Worm (Caenorhabditis elegans) whole organism, L4 larva: ENCODE data around the gene F21C10.18.

Source experiments
- F44E2.7 ChIP-seq: fragments of 200-800 bp; sonication (Bioruptor generic); IDR thresholded peaks from 2 replicates; pipeline ENCODE4 v2.1.2; 2022; ENCODE audit warnings: missing genetic modification characterization, missing compliant biosample characterization
- T26A8.4 ChIP-seq: fragments of 200-800 bp; sonication (Bioruptor generic); IDR thresholded peaks from 2 replicates; pipeline ENCODE4 v1.3.6; 2022; ENCODE audit warnings: missing genetic modification characterization, missing compliant biosample characterization
- ZK337.2 ChIP-seq: fragments of 200-800 bp; sonication (Bioruptor generic); IDR thresholded peaks from 2 replicates; pipeline ENCODE4 v1.3.6; 2022; ENCODE audit warnings: missing genetic modification reagents, missing genetic modification characterization, missing compliant biosample characterization
- aha-1 ChIP-seq: fragments of 150-350 bp; peaks from one replicate; lab custom pipeline; 2014; ENCODE audit warnings: missing biosample characterization, missing genetic modification characterization
- ama-1 ChIP-seq: fragments of 150-350 bp; optimal IDR thresholded peaks from 2 replicates; lab custom pipeline; 2014; ENCODE audit warnings: inconsistent platforms, mixed read lengths
- daf-16 ChIP-seq, 3 experiments: sonication (generic microtip); optimal IDR thresholded peaks; 2 replicates each; lab custom pipeline; 2016 to 2017; ENCODE audit warnings: missing genetic modification characterization in 3 of 3, missing genetic modification reagents in 3 of 3, mild to moderate bottlenecking in 2 of 3, missing compliant biosample characterization in 2 of 3, missing biosample characterization in 1 of 3, moderate library complexity in 1 of 3
- dmd-6 ChIP-seq: fragments of 200-800 bp; sonication (Bioruptor generic); IDR thresholded peaks from 2 replicates; pipeline ENCODE4 v1.3.6; 2022; ENCODE audit warnings: missing genetic modification reagents, missing genetic modification characterization, missing compliant biosample characterization
- dmd-9 ChIP-seq: fragments of 200-800 bp; sonication (Bioruptor generic); IDR thresholded peaks from 2 replicates; pipeline ENCODE4 v1.3.6; 2022; ENCODE audit warnings: missing genetic modification reagents, missing genetic modification characterization, missing compliant biosample characterization
- duxl-1 ChIP-seq: sonication (generic microtip); optimal IDR thresholded peaks from 2 replicates; lab custom pipeline; 2016; ENCODE audit warnings: mild to moderate bottlenecking, missing genetic modification characterization, moderate library complexity, missing compliant biosample characterization; ENCODE audit not compliant: poor library complexity
- dve-1 ChIP-seq: sonication (generic microtip); optimal IDR thresholded peaks from 2 replicates; lab custom pipeline; 2017; ENCODE audit warnings: antibody characterized with exemption, mild to moderate bottlenecking, missing genetic modification characterization, missing compliant biosample characterization; ENCODE audit not compliant: insufficient read depth
- egl-43 ChIP-seq: fragments of 200-800 bp; sonication (Bioruptor generic); IDR thresholded peaks from 2 replicates; pipeline ENCODE4 v1.3.6; 2022; ENCODE audit warnings: missing genetic modification reagents, missing genetic modification characterization, missing compliant biosample characterization
- fos-1 ChIP-seq: fragments of 150-350 bp; optimal IDR thresholded peaks from 2 replicates; lab custom pipeline; 2014; ENCODE audit warnings: missing biosample characterization, missing genetic modification characterization
- hif-1 ChIP-seq, 2 experiments: sonication (generic microtip); optimal IDR thresholded peaks; 2 replicates each; lab custom pipeline; 2016 to 2017; ENCODE audit warnings: missing compliant biosample characterization in 2 of 2, missing genetic modification characterization in 2 of 2, missing genetic modification reagents in 2 of 2, missing genotype in 2 of 2, mild to moderate bottlenecking in 1 of 2
- hlh-11 ChIP-seq: fragments of 200-800 bp; sonication (Bioruptor generic); optimal IDR thresholded peaks from 2 replicates; lab custom pipeline; 2018; ENCODE audit warnings: mild to moderate bottlenecking, missing genetic modification characterization, missing compliant biosample characterization
- hlh-30 ChIP-seq: sonication (generic microtip); optimal IDR thresholded peaks from 2 replicates; lab custom pipeline; 2017; ENCODE audit warnings: antibody characterized with exemption, mild to moderate bottlenecking, missing genetic modification characterization, missing compliant biosample characterization; ENCODE audit not compliant: insufficient read depth
- hmg-1.1 ChIP-seq: fragments of 200-800 bp; sonication (Bioruptor generic); IDR thresholded peaks from 2 replicates; pipeline ENCODE4 v1.3.6; 2022; ENCODE audit warnings: missing genetic modification reagents, missing genetic modification characterization, missing compliant biosample characterization
- jun-1 ChIP-seq: fragments of 150-350 bp; optimal IDR thresholded peaks from 2 replicates; lab custom pipeline; 2014; ENCODE audit warnings: missing biosample characterization, missing genetic modification reagents, missing genetic modification characterization
- lin-38 ChIP-seq: fragments of 200-800 bp; sonication (Bioruptor generic); IDR thresholded peaks from 2 replicates; pipeline ENCODE4 v1.3.6; 2022; ENCODE audit warnings: missing genetic modification reagents, missing genetic modification characterization, missing compliant biosample characterization
- lin-39 ChIP-seq: fragments of 150-350 bp; optimal IDR thresholded peaks from 2 replicates; lab custom pipeline; 2014; ENCODE audit warnings: missing biosample characterization, missing genetic modification reagents, missing genetic modification characterization
- lsy-2 ChIP-seq, 2 experiments: fragments of 150-350 bp in 1 of 2; sonication (generic microtip) in 1 of 2; optimal IDR thresholded peaks; 2 replicates each; lab custom pipeline; 2014 to 2017; ENCODE audit warnings: missing biosample characterization in 2 of 2, missing genetic modification characterization in 2 of 2
- mdl-1 ChIP-seq, 2 experiments: fragments of 150-350 bp in 1 of 2; sonication (generic microtip) in 1 of 2; optimal IDR thresholded peaks; 2 replicates each; lab custom pipeline; 2014 to 2017; ENCODE audit warnings: missing biosample characterization in 2 of 2, missing genetic modification characterization in 2 of 2
- mep-1 ChIP-seq: fragments of 150-350 bp; sonication (generic microtip); optimal IDR thresholded peaks from 3 replicates; lab custom pipeline; 2014; ENCODE audit warnings: missing biosample characterization, missing genetic modification characterization
- mes-2 ChIP-seq: sonication (generic microtip); optimal IDR thresholded peaks from 2 replicates; lab custom pipeline; 2016; ENCODE audit warnings: missing genotype, mild to moderate bottlenecking, missing genetic modification characterization, missing compliant biosample characterization; ENCODE audit not compliant: poor library complexity, severe bottlenecking
- nhr-10 ChIP-seq: fragments of 150-350 bp; optimal IDR thresholded peaks from 2 replicates; lab custom pipeline; 2014; ENCODE audit warnings: missing biosample characterization, missing genetic modification characterization
- nhr-237 ChIP-seq: sonication (generic microtip); optimal IDR thresholded peaks from 2 replicates; lab custom pipeline; 2017; ENCODE audit warnings: missing biosample characterization, missing genetic modification characterization
- nhr-28 ChIP-seq: fragments of 150-350 bp; optimal IDR thresholded peaks from 2 replicates; lab custom pipeline; 2014; ENCODE audit warnings: missing biosample characterization, missing genetic modification characterization
- nhr-41 ChIP-seq: fragments of 200-800 bp; sonication (Bioruptor generic); IDR thresholded peaks from 2 replicates; pipeline ENCODE4 v1.3.6; 2022; ENCODE audit warnings: missing genetic modification reagents, missing genetic modification characterization, missing compliant biosample characterization
- nhr-42 ChIP-seq: fragments of 200-800 bp; sonication (Bioruptor generic); IDR thresholded peaks from 2 replicates; pipeline ENCODE4 v1.3.6; 2022; ENCODE audit warnings: missing genetic modification characterization, missing compliant biosample characterization
- nhr-48 ChIP-seq: sonication (generic microtip); optimal IDR thresholded peaks from 2 replicates; lab custom pipeline; 2016; ENCODE audit warnings: mild to moderate bottlenecking, missing genetic modification characterization, missing compliant biosample characterization
- nhr-76 ChIP-seq: fragments of 150-350 bp; optimal IDR thresholded peaks from 2 replicates; lab custom pipeline; 2014; ENCODE audit warnings: missing biosample characterization, missing genetic modification characterization
- nhr-77 ChIP-seq: fragments of 150-350 bp; optimal IDR thresholded peaks from 2 replicates; lab custom pipeline; 2014; ENCODE audit warnings: missing biosample characterization, missing genetic modification characterization
- pha-4 ChIP-seq, 2 experiments: fragments of 150-350 bp in 1 of 2; fragments of 200-800 bp in 1 of 2; sonication (Bioruptor generic) in 1 of 2; IDR thresholded peaks in 1 of 2; optimal IDR thresholded peaks in 1 of 2; 2 replicates each; pipeline versions ENCODE4 v1.3.6 to Lab custom; 2014 to 2022; ENCODE audit warnings: missing genetic modification characterization in 2 of 2, missing genetic modification reagents in 2 of 2, missing biosample characterization in 1 of 2, missing compliant biosample characterization in 1 of 2
- saeg-2 ChIP-seq: fragments of 200-800 bp; sonication (Bioruptor generic); IDR thresholded peaks from 2 replicates; pipeline ENCODE4 v1.3.6; 2022; ENCODE audit warnings: missing genetic modification reagents, missing genetic modification characterization, missing compliant biosample characterization
- sdz-12 ChIP-seq: fragments of 200-800 bp; sonication (Bioruptor generic); optimal IDR thresholded peaks from 2 replicates; lab custom pipeline; 2018; ENCODE audit warnings: mild to moderate bottlenecking, missing genetic modification characterization, missing compliant biosample characterization
- set-16 ChIP-seq: fragments of 200-800 bp; sonication (Bioruptor generic); IDR thresholded peaks from 2 replicates; pipeline ENCODE4 v1.3.6; 2022; ENCODE audit warnings: missing genetic modification reagents, missing genetic modification characterization, missing compliant biosample characterization
- spr-1 ChIP-seq: sonication (generic microtip); optimal IDR thresholded peaks from 2 replicates; lab custom pipeline; 2016; ENCODE audit warnings: mild to moderate bottlenecking, missing genetic modification characterization, missing compliant biosample characterization
- unc-130 ChIP-seq: sonication (generic microtip); optimal IDR thresholded peaks from 2 replicates; lab custom pipeline; 2016; ENCODE audit warnings: missing genetic modification reagents, missing genetic modification characterization, missing compliant biosample characterization
- unc-62 ChIP-seq, 3 experiments: fragments of 150-350 bp in 1 of 3; sonication (generic microtip); optimal IDR thresholded peaks in 2 of 3; peaks in 1 of 3; 1 replicate in 1 of 3; 2 replicates in 2 of 3; lab custom pipeline; 2014 to 2017; ENCODE audit warnings: missing biosample characterization in 3 of 3, missing genetic modification characterization in 3 of 3, missing genetic modification reagents in 3 of 3, missing genotype in 1 of 3
- zfp-3 ChIP-seq: fragments of 200-800 bp; sonication (Bioruptor generic); conservative IDR thresholded peaks from 2 replicates; pipeline ENCODE4 v1.3.6; 2022; ENCODE audit warnings: missing genetic modification reagents, missing genetic modification characterization, missing compliant biosample characterization
- zip-2 ChIP-seq: fragments of 150-350 bp; optimal IDR thresholded peaks from 2 replicates; lab custom pipeline; 2014; ENCODE audit warnings: missing biosample characterization, missing genetic modification characterization

The F21C10.18 gene

ce11 chrV:9069680-9070079, 38.6 kb upstream of the F21C10.18 start, which contains the start of gene T27E4.5:
T27E4.5 (minus strand) TSS chrV:9069780.
- TF ChIP-seq aha-1 (tag; lab: Kevin White, UChicago) (peak; percentile 31), zfp-3 (GFP tag; lab: Robert Waterston, UW) (no peak)

ce11 chrV:9073322-9074038, 34.8 kb upstream of the F21C10.18 start, which contains the start of gene oac-50:
oac-50 (minus strand) TSS chrV:9073540.
- TF ChIP-seq pha-4 (GFP tag; IDR thresholded peaks at IDR 0.05; lab: Robert Waterston, UW) (no peak), pha-4 (tag; optimal IDR thresholded peaks at IDR 0.05; lab: Kevin White, UChicago) (no peak), dmd-6 (GFP tag; lab: Robert Waterston, UW) (peak; percentile 28; the same call in 1 of the 2 replicates), daf-16 (GFP tag; optimal IDR thresholded peaks at IDR 0.05; lab: Kevin White, UChicago) (no peak), daf-16 (tag; optimal IDR thresholded peaks at IDR 0.05; lab: Kevin White, UChicago) (peak; percentile 39), hlh-30 (peak; percentile 31), dve-1 (tag; lab: Kevin White, UChicago) (peak; percentile 46), hmg-1.1 (no peak), sdz-12 (no peak), nhr-10 (no peak), unc-62 (GFP tag; optimal IDR thresholded peaks at IDR 0.05 in 1 of 2; lab: Kevin White, UChicago) (peak in 1 of 2 experiments; percentile 96), unc-62 (tag; optimal IDR thresholded peaks at IDR 0.05; lab: Kevin White, UChicago) (no peak)
- TF ChIP-seq, all 104 proteins: peak for 5

- no peak for TF ChIP-seq F44E2.7 (GFP tag; lab: Robert Waterston, UW)
- peak; percentile 87 for TF ChIP-seq nhr-77 (tag; lab: Kevin White, UChicago)
- TF ChIP-seq set-16 (GFP tag; lab: Robert Waterston, UW): no peak
- peak in 1 of 2 experiments; percentile 66 for TF ChIP-seq unc-62 (GFP tag; optimal IDR thresholded peaks at IDR 0.05 in 1 of 2; lab: Kevin White, UChicago)
- no peak for TF ChIP-seq unc-62 (tag; optimal IDR thresholded peaks at IDR 0.05; lab: Kevin White, UChicago)
- TF ChIP-seq pha-4 (GFP tag; IDR thresholded peaks at IDR 0.05; lab: Robert Waterston, UW): 0 out of 2 replicates have a peak, but pooled peaks have one; percentile 6
- no peak for TF ChIP-seq pha-4 (tag; optimal IDR thresholded peaks at IDR 0.05; lab: Kevin White, UChicago)
- TF ChIP-seq nhr-42 (GFP tag; lab: Robert Waterston, UW): no peak
- TF ChIP-seq mdl-1 (tag; optimal IDR thresholded peaks at IDR 0.05; lab: Kevin White, UChicago): peak in 1 of 2 experiments; percentile 49
- TF ChIP-seq spr-1 (tag; lab: Kevin White, UChicago): no peak
- peak; percentile 4; the same call in 1 of the 2 replicates for TF ChIP-seq zfp-3 (GFP tag; lab: Robert Waterston, UW)
- no peak for TF ChIP-seq ZK337.2 (GFP tag; lab: Robert Waterston, UW)
- TF ChIP-seq nhr-10: peak; percentile 41
- TF ChIP-seq lsy-2 (tag; optimal IDR thresholded peaks at IDR 0.05; lab: Kevin White, UChicago): peak; percentile 16 to 27
- TF ChIP-seq mep-1 (tag; lab: Kevin White, UChicago): peak; percentile 59
- TF ChIP-seq hlh-11 (tag; lab: Kevin White, UChicago): peak; percentile 66
- peak; percentile 68 for TF ChIP-seq dve-1 (tag; lab: Kevin White, UChicago)
- TF ChIP-seq nhr-28 (tag; lab: Kevin White, UChicago): peak; percentile 68
- TF ChIP-seq nhr-237 (tag; lab: Kevin White, UChicago): no peak
- no peak for TF ChIP-seq dmd-9 (GFP tag; lab: Robert Waterston, UW)
- TF ChIP-seq saeg-2 (GFP tag; lab: Robert Waterston, UW): no peak
- TF ChIP-seq dmd-6 (GFP tag; lab: Robert Waterston, UW): peak; percentile 34; the same call in 1 of the 2 replicates
- TF ChIP-seq hlh-30: peak; percentile 53
- TF ChIP-seq T26A8.4 (GFP tag; lab: Robert Waterston, UW): no peak
- no peak for TF ChIP-seq egl-43 (GFP tag; lab: Robert Waterston, UW)
- TF ChIP-seq nhr-41: no peak
- TF ChIP-seq fos-1 (tag; lab: Kevin White, UChicago): peak; percentile 80
- no peak for TF ChIP-seq zip-2
- no peak for TF ChIP-seq mes-2 (tag; lab: Kevin White, UChicago)
- TF ChIP-seq daf-16 (GFP tag; optimal IDR thresholded peaks at IDR 0.05; lab: Kevin White, UChicago): no peak
- peak; percentile 95 for TF ChIP-seq daf-16 (tag; optimal IDR thresholded peaks at IDR 0.05; lab: Kevin White, UChicago)
- no peak for TF ChIP-seq lin-38 (GFP tag; lab: Robert Waterston, UW)
- no peak for TF ChIP-seq unc-130 (GFP tag; lab: Kevin White, UChicago)
- TF ChIP-seq duxl-1 (tag; lab: Kevin White, UChicago): no peak
- TF ChIP-seq nhr-76 (tag; lab: Kevin White, UChicago): no peak
- no peak for TF ChIP-seq sdz-12
- no peak for TF ChIP-seq lin-39
- peak; percentile 31 for TF ChIP-seq nhr-48 (tag; lab: Kevin White, UChicago)
- no peak for TF ChIP-seq jun-1 (tag; lab: Kevin White, UChicago)
- TF ChIP-seq ama-1: no peak
- peak in 1 of 2 experiments; percentile 40 for TF ChIP-seq hif-1 (tag; optimal IDR thresholded peaks at IDR 0.05; lab: Kevin White, UChicago)
Measured at ce11 chrV:9074360-9074834, 33.9 kb upstream of the F21C10.18 start.
